Worm (Caenorhabditis elegans) whole organism, late embryonic: Measurements from ENCODE around the gene shn-1.

Source experiments
- C08G9.2 ChIP-seq: sonication (generic microtip); optimal IDR thresholded peaks from 2 replicates; lab custom pipeline; 2016; ENCODE audit warnings: mild to moderate bottlenecking, missing genetic modification characterization, moderate library complexity, missing compliant biosample characterization
- C38D4.7 ChIP-seq: fragments of 200-800 bp; sonication (Bioruptor generic); optimal IDR thresholded peaks from 2 replicates; lab custom pipeline; 2018; ENCODE audit warnings: mild to moderate bottlenecking, missing genetic modification characterization, moderate library complexity, missing compliant biosample characterization
- K09A11.1 ChIP-seq: sonication (generic microtip); optimal IDR thresholded peaks from 2 replicates; lab custom pipeline; 2017; ENCODE audit warnings: antibody characterized with exemption, mild to moderate bottlenecking, missing genetic modification characterization, missing compliant biosample characterization; ENCODE audit not compliant: insufficient read depth
- T23F11.4 ChIP-seq: fragments of 200-800 bp; sonication (Bioruptor generic); optimal IDR thresholded peaks from 2 replicates; lab custom pipeline; 2018; ENCODE audit warnings: mild to moderate bottlenecking, missing genetic modification characterization, missing compliant biosample characterization
- Y22D7AL.16 ChIP-seq: sonication (generic microtip); optimal IDR thresholded peaks from 2 replicates; lab custom pipeline; 2016; ENCODE audit warnings: missing genetic modification characterization, missing compliant biosample characterization
- ama-1 ChIP-seq: fragments of 150-350 bp; optimal IDR thresholded peaks from 2 replicates; lab custom pipeline; 2014
- ceh-19 ChIP-seq: fragments of 200-800 bp; sonication (Bioruptor generic); optimal IDR thresholded peaks from 2 replicates; lab custom pipeline; 2018; ENCODE audit warnings: mild to moderate bottlenecking, missing genetic modification characterization, missing compliant biosample characterization
- ceh-2 ChIP-seq: sonication (generic microtip); optimal IDR thresholded peaks from 2 replicates; lab custom pipeline; 2016; ENCODE audit warnings: missing genotype, missing genetic modification characterization, missing compliant biosample characterization
- ceh-22 ChIP-seq: sonication (generic microtip); optimal IDR thresholded peaks from 2 replicates; lab custom pipeline; 2017; ENCODE audit warnings: missing biosample characterization, missing genetic modification characterization
- ceh-24 ChIP-seq: sonication (generic microtip); optimal IDR thresholded peaks from 2 replicates; lab custom pipeline; 2016; ENCODE audit warnings: mild to moderate bottlenecking, missing genetic modification characterization, missing compliant biosample characterization
- ceh-31 ChIP-seq: sonication (generic microtip); optimal IDR thresholded peaks from 2 replicates; lab custom pipeline; 2016; ENCODE audit warnings: missing genetic modification characterization, missing compliant biosample characterization
- ceh-48 ChIP-seq: sonication (generic microtip); optimal IDR thresholded peaks from 2 replicates; lab custom pipeline; 2016; ENCODE audit warnings: missing genetic modification characterization, inconsistent platforms, missing compliant biosample characterization
- ceh-6 ChIP-seq: fragments of 200-800 bp; sonication (Bioruptor generic); optimal IDR thresholded peaks from 2 replicates; lab custom pipeline; 2018; ENCODE audit warnings: mild to moderate bottlenecking, missing genetic modification characterization, missing compliant biosample characterization
- ceh-9 ChIP-seq: sonication (generic microtip); optimal IDR thresholded peaks from 2 replicates; lab custom pipeline; 2016; ENCODE audit warnings: mild to moderate bottlenecking, missing genetic modification characterization, inconsistent platforms, missing compliant biosample characterization
- elt-2 ChIP-seq: sonication (generic microtip); optimal IDR thresholded peaks from 2 replicates; lab custom pipeline; 2016; ENCODE audit warnings: missing genetic modification reagents, missing genetic modification characterization, missing compliant biosample characterization
- fax-1 ChIP-seq: sonication (generic microtip); optimal IDR thresholded peaks from 2 replicates; lab custom pipeline; 2016; ENCODE audit warnings: missing genotype, missing genetic modification characterization, missing compliant biosample characterization
- fkh-6 ChIP-seq: sonication (generic microtip); optimal IDR thresholded peaks from 2 replicates; lab custom pipeline; 2016; ENCODE audit warnings: missing genetic modification characterization, missing compliant biosample characterization
- hlh-30 ChIP-seq: sonication (generic microtip); optimal IDR thresholded peaks from 2 replicates; lab custom pipeline; 2017; ENCODE audit warnings: antibody characterized with exemption, missing genetic modification characterization, missing compliant biosample characterization; ENCODE audit not compliant: insufficient read depth
- hlh-8 ChIP-seq: sonication (generic microtip); optimal IDR thresholded peaks from 2 replicates; lab custom pipeline; 2016; ENCODE audit warnings: missing genotype, missing genetic modification characterization, missing compliant biosample characterization
- lim-6 ChIP-seq: sonication (generic microtip); optimal IDR thresholded peaks from 2 replicates; lab custom pipeline; 2016; ENCODE audit warnings: missing genetic modification characterization, missing compliant biosample characterization
- madf-2 ChIP-seq: sonication (generic microtip); optimal IDR thresholded peaks from 2 replicates; lab custom pipeline; 2017; ENCODE audit warnings: missing genetic modification characterization, missing compliant biosample characterization
- mec-3 ChIP-seq: sonication (generic microtip); optimal IDR thresholded peaks from 2 replicates; lab custom pipeline; 2016; ENCODE audit warnings: borderline replicate concordance, missing genetic modification characterization, missing compliant biosample characterization
- nhr-11 ChIP-seq: fragments of 150-350 bp; optimal IDR thresholded peaks from 2 replicates; lab custom pipeline; 2014; ENCODE audit warnings: missing biosample characterization, missing genetic modification characterization
- nhr-232 ChIP-seq: sonication (generic microtip); optimal IDR thresholded peaks from 2 replicates; lab custom pipeline; 2016; ENCODE audit warnings: missing genetic modification characterization, missing compliant biosample characterization
- odd-2 ChIP-seq: sonication (generic microtip); optimal IDR thresholded peaks from 2 replicates; lab custom pipeline; 2017; ENCODE audit warnings: antibody characterized with exemption, mild to moderate bottlenecking, missing genetic modification characterization, missing compliant biosample characterization
- pag-3 ChIP-seq: sonication (generic microtip); optimal IDR thresholded peaks from 2 replicates; lab custom pipeline; 2016; ENCODE audit warnings: missing compliant biosample characterization, missing genetic modification characterization, borderline replicate concordance
- pat-9 ChIP-seq: fragments of 200-800 bp; sonication (Bioruptor generic); optimal IDR thresholded peaks from 2 replicates; lab custom pipeline; 2018; ENCODE audit warnings: mild to moderate bottlenecking, missing genetic modification characterization, moderate library complexity, missing compliant biosample characterization
- pax-1 ChIP-seq: fragments of 150-350 bp; optimal IDR thresholded peaks from 2 replicates; lab custom pipeline; 2014; ENCODE audit warnings: missing biosample characterization, missing genetic modification characterization
- pha-2 ChIP-seq: sonication (generic microtip); optimal IDR thresholded peaks from 2 replicates; lab custom pipeline; 2017; ENCODE audit warnings: mild to moderate bottlenecking, missing genetic modification characterization, missing compliant biosample characterization
- pqm-1 ChIP-seq: sonication (generic microtip); optimal IDR thresholded peaks from 2 replicates; lab custom pipeline; 2016; ENCODE audit warnings: missing genetic modification characterization, missing compliant biosample characterization
- ref-2 ChIP-seq: sonication (generic microtip); optimal IDR thresholded peaks from 2 replicates; lab custom pipeline; 2016; ENCODE audit warnings: missing genetic modification characterization, missing compliant biosample characterization
- rnt-1 ChIP-seq: sonication (generic microtip); optimal IDR thresholded peaks from 2 replicates; lab custom pipeline; 2016; ENCODE audit warnings: missing genetic modification characterization, missing compliant biosample characterization
- sox-4 ChIP-seq: sonication (generic microtip); optimal IDR thresholded peaks from 2 replicates; lab custom pipeline; 2017; ENCODE audit warnings: mild to moderate bottlenecking, missing genetic modification characterization, inconsistent platforms, missing compliant biosample characterization
- tbx-2 ChIP-seq: sonication (generic microtip); optimal IDR thresholded peaks from 2 replicates; lab custom pipeline; 2016; ENCODE audit warnings: missing genetic modification characterization, missing compliant biosample characterization
- tbx-7 ChIP-seq: sonication (generic microtip); optimal IDR thresholded peaks from 2 replicates; lab custom pipeline; 2016; ENCODE audit warnings: missing genotype, missing genetic modification characterization, missing compliant biosample characterization
- unc-3 ChIP-seq, 2 experiments: fragments of 200-800 bp in 1 of 2; sonication (Bioruptor generic) in 1 of 2; sonication (generic microtip) in 1 of 2; conservative IDR thresholded peaks in 1 of 2; optimal IDR thresholded peaks in 1 of 2; 2 replicates each; pipeline versions ENCODE4 v1.3.6 to Lab custom; 2016 to 2022; ENCODE audit warnings: missing compliant biosample characterization in 2 of 2, missing genetic modification characterization in 2 of 2, missing genetic modification reagents in 1 of 2
- unc-42 ChIP-seq: sonication (generic microtip); optimal IDR thresholded peaks from 2 replicates; lab custom pipeline; 2016; ENCODE audit warnings: missing genotype, missing genetic modification characterization, missing compliant biosample characterization

The shn-1 gene

ce11 chrII:11390865-11391264, at the start of gene shn-1:
shn-1 (minus strand) TSS chrII:11390965.
- TF ChIP-seq nhr-11, result no peak
- no peak for TF ChIP-seq hlh-30 (tag; lab: Kevin White, UChicago)
- TF ChIP-seq ceh-22 (tag; lab: Kevin White, UChicago), result no peak
- no peak for TF ChIP-seq Y22D7AL.16
- TF ChIP-seq K09A11.1 (tag; lab: Kevin White, UChicago), result no peak
- TF ChIP-seq ceh-2 (tag; lab: Kevin White, UChicago), result no peak

DNA sequence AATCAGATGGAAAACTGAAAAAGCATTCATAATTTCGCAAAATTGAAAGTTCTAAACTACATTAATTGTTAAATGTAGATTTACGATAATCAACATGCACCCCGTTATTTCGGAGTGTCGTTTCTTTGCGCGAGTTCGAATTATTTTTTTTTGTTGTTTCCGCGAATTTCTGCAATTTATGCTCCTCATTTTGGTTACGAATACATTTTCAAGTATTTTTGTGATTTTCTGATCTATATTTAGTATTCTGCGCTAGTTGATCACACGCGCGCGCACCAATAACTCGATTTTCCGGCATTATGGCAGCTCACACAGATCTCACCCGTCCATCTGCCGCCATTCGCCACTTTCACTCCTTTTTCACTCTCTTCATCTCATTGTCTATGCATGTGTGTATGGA, 49.5 kb upstream of the shn-1 start, which contains the start of gene VW02B12L.2:
TSS of gene VW02B12L.2 (minus strand) at position 65 of the 400 bp plus-strand sequence.
- TF ChIP-seq unc-42 (tag; lab: Kevin White, UChicago) (peak; percentile 93), elt-2 (tag; lab: Kevin White, UChicago) (no peak)

- no peak for TF ChIP-seq ceh-48 (tag; lab: Kevin White, UChicago)
- no peak for TF ChIP-seq nhr-11
- TF ChIP-seq madf-2 (tag; lab: Kevin White, UChicago), result no peak
- no peak for TF ChIP-seq pha-2 (tag; lab: Kevin White, UChicago)
- no peak for TF ChIP-seq odd-2 (tag; lab: Kevin White, UChicago)
- TF ChIP-seq ceh-6 (GFP tag; lab: Kevin White, UChicago), result no peak
- no peak for TF ChIP-seq ceh-31 (tag; lab: Kevin White, UChicago)
- no peak for TF ChIP-seq mec-3 (tag; lab: Kevin White, UChicago)
- TF ChIP-seq pat-9, result no peak
- no peak for TF ChIP-seq pax-1 (tag; lab: Kevin White, UChicago)
- no peak for TF ChIP-seq Y22D7AL.16
- TF ChIP-seq sox-4 (tag; lab: Kevin White, UChicago), result no peak
- no peak for TF ChIP-seq K09A11.1 (tag; lab: Kevin White, UChicago)
- TF ChIP-seq ceh-19, result no peak
- TF ChIP-seq ref-2 (tag; lab: Kevin White, UChicago), result no peak
- no peak for TF ChIP-seq hlh-8 (tag; lab: Kevin White, UChicago)
- no peak for TF ChIP-seq lim-6 (tag; lab: Kevin White, UChicago)
- TF ChIP-seq pqm-1, result no peak
- TF ChIP-seq unc-3 (GFP tag; conservative IDR thresholded peaks at IDR 0.05; lab: Robert Waterston, UW), result no peak
- no peak for TF ChIP-seq unc-3 (tag; optimal IDR thresholded peaks at IDR 0.05; lab: Kevin White, UChicago)
- TF ChIP-seq nhr-232 (tag; lab: Kevin White, UChicago), result no peak
Measured at ce11 chrII:11438417-11438816, 47.7 kb upstream of the shn-1 start, which contains the start of gene vha-6. vha-6 (minus strand) TSS chrII:11438452.

ce11 chrII:11433942-11434341, 43.2 kb upstream of the shn-1 start, which contains the start of gene C05D12.5:
C05D12.5 (plus strand) TSS chrII:11434242.
- TF ChIP-seq ceh-9, result no peak
- no peak for TF ChIP-seq sox-4 (tag; lab: Kevin White, UChicago)
- no peak for TF ChIP-seq C38D4.7 (GFP tag; lab: Kevin White, UChicago)
- no peak for TF ChIP-seq tbx-2 (tag; lab: Kevin White, UChicago)
- no peak for TF ChIP-seq tbx-7
- TF ChIP-seq, all 69 proteins: peak for 0

- TF ChIP-seq ceh-24, result no peak
- no peak for TF ChIP-seq lim-6 (tag; lab: Kevin White, UChicago)
- no peak for TF ChIP-seq rnt-1
- TF ChIP-seq T23F11.4, result no peak
- TF ChIP-seq elt-2 (tag; lab: Kevin White, UChicago), result no peak
- no peak for TF ChIP-seq pat-9
- TF ChIP-seq fax-1, result no peak
- no peak for TF ChIP-seq unc-42 (tag; lab: Kevin White, UChicago)
- TF ChIP-seq C38D4.7 (GFP tag; lab: Kevin White, UChicago), result no peak
- TF ChIP-seq pha-2 (tag; lab: Kevin White, UChicago), result no peak
- no peak for TF ChIP-seq ceh-2 (tag; lab: Kevin White, UChicago)
- TF ChIP-seq pag-3 (tag; lab: Kevin White, UChicago), result no peak
- no peak for TF ChIP-seq mec-3 (tag; lab: Kevin White, UChicago)
- TF ChIP-seq pax-1 (tag; lab: Kevin White, UChicago), result no peak
- no peak for TF ChIP-seq ceh-48 (tag; lab: Kevin White, UChicago)
- TF ChIP-seq fkh-6 (tag; lab: Kevin White, UChicago), result no peak
- no peak for TF ChIP-seq C08G9.2 (tag; lab: Kevin White, UChicago)
- no peak for TF ChIP-seq tbx-2 (tag; lab: Kevin White, UChicago)
- no peak for TF ChIP-seq odd-2 (tag; lab: Kevin White, UChicago)
- no peak for TF ChIP-seq ama-1 (lab: Kevin White, UChicago)
Measured at ce11 chrII:11431584-11431983, 40.8 kb upstream of the shn-1 start, which contains the start of gene C05D12.4. C05D12.4 (plus strand) TSS chrII:11431884.
